Worm (Caenorhabditis elegans) whole organism, L1 larva: ENCODE measurements around the gene ZK994.6.

Experiments
- C16A3.4 ChIP-seq: fragments of 150-350 bp; optimal IDR thresholded peaks from 2 replicates; lab custom pipeline; 2014; ENCODE audit warnings: missing biosample characterization, missing genetic modification characterization
- C34B4.2 ChIP-seq: sonication (generic microtip); optimal IDR thresholded peaks from 2 replicates; lab custom pipeline; 2017; ENCODE audit warnings: mild to moderate bottlenecking, missing genetic modification characterization, missing compliant biosample characterization
- aha-1 ChIP-seq: fragments of 150-350 bp; optimal IDR thresholded peaks from 2 replicates; lab custom pipeline; 2014; ENCODE audit warnings: missing biosample characterization, missing genetic modification characterization
- alr-1 ChIP-seq: fragments of 200-800 bp; sonication (Bioruptor generic); optimal IDR thresholded peaks from 2 replicates; lab custom pipeline; 2018; ENCODE audit warnings: borderline replicate concordance, mild to moderate bottlenecking, missing genetic modification characterization, missing compliant biosample characterization
- ama-1 ChIP-seq: fragments of 150-350 bp; optimal IDR thresholded peaks from 2 replicates; lab custom pipeline; 2014
- blmp-1 ChIP-seq: fragments of 150-350 bp; optimal IDR thresholded peaks from 2 replicates; lab custom pipeline; 2014; ENCODE audit warnings: missing biosample characterization, missing genetic modification characterization
- ceh-63 ChIP-seq: fragments of 200-800 bp; sonication (Bioruptor generic); optimal IDR thresholded peaks from 2 replicates; lab custom pipeline; 2018; ENCODE audit warnings: mild to moderate bottlenecking, missing genetic modification characterization, missing compliant biosample characterization
- ceh-8 ChIP-seq: fragments of 200-800 bp; sonication (Bioruptor generic); optimal IDR thresholded peaks from 2 replicates; lab custom pipeline; 2018; ENCODE audit warnings: mild to moderate bottlenecking, missing genetic modification characterization, moderate library complexity, missing compliant biosample characterization
- ceh-82 ChIP-seq, 3 experiments: fragments of 150-350 bp in 1 of 3; sonication (generic microtip) in 2 of 3; optimal IDR thresholded peaks; 2 replicates each; lab custom pipeline; 2014 to 2017; ENCODE audit warnings: missing biosample characterization in 3 of 3, missing genetic modification characterization in 3 of 3
- ceh-88 ChIP-seq: fragments of 200-800 bp; sonication (Bioruptor generic); IDR thresholded peaks from 2 replicates; pipeline ENCODE4 v1.3.6; 2022; ENCODE audit warnings: missing genetic modification characterization, missing compliant biosample characterization
- dpl-1 ChIP-seq, 3 experiments: fragments of 150-350 bp in 2 of 3; sonication (generic microtip) in 1 of 3; optimal IDR thresholded peaks; 2 replicates each; lab custom pipeline; 2014 to 2017; ENCODE audit warnings: missing biosample characterization in 3 of 3, missing genetic modification characterization in 3 of 3, missing genetic modification reagents in 3 of 3
- dsc-1 ChIP-seq: sonication (generic microtip); optimal IDR thresholded peaks from 2 replicates; lab custom pipeline; 2016; ENCODE audit warnings: mild to moderate bottlenecking, missing genetic modification characterization, missing compliant biosample characterization
- efl-1 ChIP-seq, 4 experiments: fragments of 150-350 bp; optimal IDR thresholded peaks in 3 of 4; peaks in 1 of 4; 1 replicate in 1 of 4; 2 replicates in 3 of 4; lab custom pipeline; 2014; ENCODE audit warnings: missing biosample characterization in 2 of 4, missing genetic modification characterization in 2 of 4, missing genetic modification reagents in 2 of 4
- efl-3 ChIP-seq: fragments of 200-800 bp; sonication (Bioruptor generic); optimal IDR thresholded peaks from 2 replicates; lab custom pipeline; 2018; ENCODE audit warnings: mild to moderate bottlenecking, missing genetic modification characterization, missing compliant biosample characterization
- egl-27 ChIP-seq, 2 experiments: fragments of 150-350 bp in 1 of 2; sonication (generic microtip); optimal IDR thresholded peaks; 3 replicates each; lab custom pipeline; 2017 to 2018; ENCODE audit warnings: missing biosample characterization in 2 of 2, missing genetic modification characterization in 2 of 2, missing genetic modification reagents in 2 of 2
- elt-2 ChIP-seq: sonication (generic microtip); optimal IDR thresholded peaks from 2 replicates; lab custom pipeline; 2016; ENCODE audit warnings: missing genetic modification characterization, mild to moderate bottlenecking, inconsistent platforms, missing compliant biosample characterization, missing genetic modification reagents
- elt-3 ChIP-seq, 6 experiments: fragments of 150-350 bp in 1 of 6; sonication (generic microtip); optimal IDR thresholded peaks; 2 replicates each; lab custom pipeline; 2017 to 2018; ENCODE audit warnings: missing biosample characterization in 6 of 6, missing genetic modification characterization in 6 of 6, inconsistent platforms in 1 of 6
- ets-5 ChIP-seq: fragments of 200-800 bp; sonication (Bioruptor generic); IDR thresholded peaks from 2 replicates; pipeline ENCODE4 v1.3.6; 2022; ENCODE audit warnings: missing genetic modification characterization, missing compliant biosample characterization
- fkh-8 ChIP-seq: sonication (generic microtip); optimal IDR thresholded peaks from 2 replicates; lab custom pipeline; 2016; ENCODE audit warnings: mild to moderate bottlenecking, missing genetic modification characterization, missing compliant biosample characterization
- fos-1 ChIP-seq: fragments of 150-350 bp; optimal IDR thresholded peaks from 2 replicates; lab custom pipeline; 2014; ENCODE audit warnings: missing biosample characterization, missing genetic modification characterization
- hlh-17 ChIP-seq: fragments of 200-800 bp; sonication (Bioruptor generic); optimal IDR thresholded peaks from 2 replicates; lab custom pipeline; 2018; ENCODE audit warnings: missing genetic modification characterization, mild to moderate bottlenecking, missing compliant biosample characterization, moderate library complexity, borderline replicate concordance
- hlh-4 ChIP-seq: sonication (generic microtip); optimal IDR thresholded peaks from 2 replicates; lab custom pipeline; 2016; ENCODE audit warnings: mild to moderate bottlenecking, missing genetic modification characterization, missing compliant biosample characterization
- irx-1 ChIP-seq: sonication (generic microtip); optimal IDR thresholded peaks from 2 replicates; lab custom pipeline; 2016; ENCODE audit warnings: missing genetic modification characterization, missing compliant biosample characterization
- isw-1 ChIP-seq: fragments of 200-800 bp; sonication (Bioruptor generic); IDR thresholded peaks from 2 replicates; pipeline ENCODE4 v1.3.6; 2022; ENCODE audit warnings: missing genetic modification characterization, missing compliant biosample characterization
- jun-1 ChIP-seq: fragments of 150-350 bp; optimal IDR thresholded peaks from 2 replicates; lab custom pipeline; 2014; ENCODE audit warnings: missing biosample characterization, missing genetic modification reagents, missing genetic modification characterization
- lin-13 ChIP-seq: fragments of 150-350 bp; optimal IDR thresholded peaks from 2 replicates; lab custom pipeline; 2014; ENCODE audit warnings: missing biosample characterization, missing genetic modification reagents, missing genetic modification characterization
- lin-14 ChIP-seq: fragments of 200-800 bp; sonication (Bioruptor generic); optimal IDR thresholded peaks from 2 replicates; lab custom pipeline; 2018; ENCODE audit warnings: mild to moderate bottlenecking, missing genetic modification characterization, moderate library complexity, missing compliant biosample characterization
- lin-35 ChIP-seq, 2 experiments: fragments of 150-350 bp; optimal IDR thresholded peaks; 2 replicates each; lab custom pipeline; 2014; ENCODE audit warnings: missing biosample characterization in 2 of 2, missing genetic modification characterization in 2 of 2, missing genetic modification reagents in 2 of 2
- lsy-2 ChIP-seq, 2 experiments: fragments of 150-350 bp; optimal IDR thresholded peaks; 2 replicates each; lab custom pipeline; 2014; ENCODE audit warnings: missing biosample characterization in 2 of 2, missing genetic modification characterization in 2 of 2
- mdl-1 ChIP-seq, 2 experiments: fragments of 150-350 bp; optimal IDR thresholded peaks; 2 replicates each; lab custom pipeline; 2014 to 2017; ENCODE audit warnings: missing biosample characterization in 2 of 2, missing genetic modification characterization in 2 of 2, inconsistent platforms in 1 of 2
- mef-2 ChIP-seq: fragments of 150-350 bp; optimal IDR thresholded peaks from 2 replicates; lab custom pipeline; 2014; ENCODE audit warnings: missing biosample characterization, missing genetic modification characterization
- mep-1 ChIP-seq: fragments of 150-350 bp; optimal IDR thresholded peaks from 2 replicates; lab custom pipeline; 2014; ENCODE audit warnings: missing biosample characterization, missing genetic modification characterization
- nhr-19 ChIP-seq: fragments of 200-800 bp; sonication (Bioruptor generic); conservative IDR thresholded peaks from 2 replicates; pipeline ENCODE4 v1.3.6; 2022; ENCODE audit warnings: missing genetic modification characterization, missing compliant biosample characterization
- nhr-20 ChIP-seq: sonication (generic microtip); optimal IDR thresholded peaks from 2 replicates; lab custom pipeline; 2016; ENCODE audit warnings: mild to moderate bottlenecking, missing genetic modification characterization, missing compliant biosample characterization
- nhr-237 ChIP-seq: fragments of 150-350 bp; optimal IDR thresholded peaks from 2 replicates; lab custom pipeline; 2014; ENCODE audit warnings: missing biosample characterization, missing genetic modification characterization
- nhr-47 ChIP-seq: sonication (generic microtip); optimal IDR thresholded peaks from 2 replicates; lab custom pipeline; 2016; ENCODE audit warnings: mild to moderate bottlenecking, missing genetic modification characterization, moderate library complexity, missing compliant biosample characterization
- nhr-90 ChIP-seq: sonication (generic microtip); optimal IDR thresholded peaks from 2 replicates; lab custom pipeline; 2016; ENCODE audit warnings: mild to moderate bottlenecking, missing genetic modification characterization, missing compliant biosample characterization; ENCODE audit not compliant: poor library complexity
- pax-3 ChIP-seq: fragments of 200-800 bp; sonication (Bioruptor generic); optimal IDR thresholded peaks from 2 replicates; lab custom pipeline; 2018; ENCODE audit warnings: mild to moderate bottlenecking, missing genetic modification characterization, moderate library complexity, missing compliant biosample characterization
- rnt-1 ChIP-seq: sonication (generic microtip); optimal IDR thresholded peaks from 2 replicates; lab custom pipeline; 2016; ENCODE audit warnings: mild to moderate bottlenecking, missing genetic modification characterization, moderate library complexity, missing compliant biosample characterization
- skn-1 ChIP-seq: fragments of 150-350 bp; optimal IDR thresholded peaks from 2 replicates; lab custom pipeline; 2014; ENCODE audit warnings: missing biosample characterization, missing genetic modification characterization
- snu-23 ChIP-seq: sonication (generic microtip); optimal IDR thresholded peaks from 2 replicates; lab custom pipeline; 2016; ENCODE audit warnings: missing genetic modification characterization, missing compliant biosample characterization
- sox-4 ChIP-seq: sonication (generic microtip); optimal IDR thresholded peaks from 2 replicates; lab custom pipeline; 2016; ENCODE audit warnings: missing genetic modification characterization, missing compliant biosample characterization
- sptf-1 ChIP-seq: fragments of 150-350 bp; optimal IDR thresholded peaks from 2 replicates; lab custom pipeline; 2014; ENCODE audit warnings: missing biosample characterization, missing genetic modification characterization
- sup-37 ChIP-seq: fragments of 200-800 bp; sonication (Bioruptor generic); optimal IDR thresholded peaks from 2 replicates; lab custom pipeline; 2018; ENCODE audit warnings: mild to moderate bottlenecking, missing genetic modification characterization, missing compliant biosample characterization
- swsn-7 ChIP-seq: sonication (generic microtip); optimal IDR thresholded peaks from 2 replicates; lab custom pipeline; 2016; ENCODE audit warnings: missing genetic modification characterization, missing compliant biosample characterization
- tbx-2 ChIP-seq: sonication (generic microtip); optimal IDR thresholded peaks from 2 replicates; lab custom pipeline; 2016; ENCODE audit warnings: missing genetic modification characterization, missing compliant biosample characterization
- tlp-1 ChIP-seq: fragments of 150-350 bp; optimal IDR thresholded peaks from 2 replicates; lab custom pipeline; 2014; ENCODE audit warnings: missing biosample characterization, missing genetic modification characterization
- unc-62 ChIP-seq: fragments of 150-350 bp; optimal IDR thresholded peaks from 2 replicates; lab custom pipeline; 2014; ENCODE audit warnings: missing biosample characterization, missing genetic modification reagents, missing genetic modification characterization
- unc-86 ChIP-seq: sonication (generic microtip); optimal IDR thresholded peaks from 2 replicates; lab custom pipeline; 2016; ENCODE audit warnings: missing genetic modification characterization, missing compliant biosample characterization
- unc-98 ChIP-seq: fragments of 200-800 bp; sonication (Bioruptor generic); IDR thresholded peaks from 2 replicates; pipeline ENCODE4 v1.3.6; 2022; ENCODE audit warnings: missing genetic modification characterization, missing compliant biosample characterization
- zag-1 ChIP-seq: fragments of 150-350 bp; optimal IDR thresholded peaks from 2 replicates; lab custom pipeline; 2014; ENCODE audit warnings: missing biosample characterization, missing genetic modification characterization
- ztf-4 ChIP-seq: fragments of 150-350 bp; optimal IDR thresholded peaks from 2 replicates; lab custom pipeline; 2014; ENCODE audit warnings: missing biosample characterization, missing genetic modification characterization

Gene ZK994.6

ce11 chrV:8462074-8462473, 45.1 kb downstream of the ZK994.6 start, which contains the start of the genes dnj-22 and natc-1 (continued):
- TF ChIP-seq nhr-90 (peak; percentile 81), egl-27 (tag; optimal IDR thresholded peaks at IDR 0.05; lab: Kevin White, UChicago) (no peak), elt-3 (tag; optimal IDR thresholded peaks at IDR 0.05; lab: Kevin White, UChicago) (peak in 2 of 6 experiments; percentile 82 to 88), sptf-1 (no peak), lin-35 (GFP tag; optimal IDR thresholded peaks at IDR 0.05; lab: Kevin White, UChicago) (peak; percentile 83 to 89), alr-1 (tag; lab: Kevin White, UChicago) (no peak), blmp-1 (peak; percentile 81), ceh-63 (GFP tag; lab: Kevin White, UChicago) (no peak), aha-1 (tag; lab: Kevin White, UChicago) (no peak), sox-4 (tag; lab: Kevin White, UChicago) (peak; percentile 57), swsn-7 (tag; lab: Kevin White, UChicago) (peak; percentile 85), zag-1 (no peak), tlp-1 (tag; lab: Kevin White, UChicago) (no peak), pax-3 (no peak), isw-1 (GFP tag; lab: Robert Waterston, UW) (peak; percentile 74), unc-62 (no peak), unc-98 (GFP tag; lab: Robert Waterston, UW) (peak; percentile 24; the same call in 1 of the 2 replicates), dsc-1 (tag; lab: Kevin White, UChicago) (peak; percentile 74), sup-37 (GFP tag; lab: Kevin White, UChicago) (peak; percentile 11), hlh-17 (GFP tag; lab: Kevin White, UChicago) (no peak), ceh-88 (GFP tag; lab: Robert Waterston, UW) (peak; percentile 58; the same call in 1 of the 2 replicates), hlh-4 (tag; lab: Kevin White, UChicago) (no peak), nhr-47 (tag; lab: Kevin White, UChicago) (peak; percentile 88), snu-23 (peak; percentile 94), lin-13 (peak; percentile 65), efl-3 (no peak), unc-86 (tag; lab: Kevin White, UChicago) (peak; percentile 74), tbx-2 (tag; lab: Kevin White, UChicago) (peak; percentile 80), jun-1 (tag; lab: Kevin White, UChicago) (peak; percentile 56), ama-1 (lab: Kevin White, UChicago) (no peak), efl-1 (optimal IDR thresholded peaks at IDR 0.05; lab: Kevin White, UChicago) (peak; percentile 82 to 83), efl-1 (GFP tag; optimal IDR thresholded peaks at IDR 0.05 in 1 of 2; lab: Kevin White, UChicago) (peak; percentile 77 to 97), skn-1 (tag; lab: Kevin White, UChicago) (peak; percentile 73), nhr-19 (peak; percentile 82), nhr-20 (tag; lab: Kevin White, UChicago) (peak; percentile 88), irx-1 (tag; lab: Kevin White, UChicago) (peak; percentile 66), C16A3.4 (tag; lab: Kevin White, UChicago) (peak; percentile 96), ztf-4 (tag; lab: Kevin White, UChicago) (peak; percentile 63), rnt-1 (tag; lab: Kevin White, UChicago) (peak; percentile 75), nhr-237 (tag; lab: Kevin White, UChicago) (no peak), elt-2 (tag; lab: Kevin White, UChicago) (peak; percentile 44), mdl-1 (tag; optimal IDR thresholded peaks at IDR 0.05; lab: Kevin White, UChicago) (peak in 1 of 2 experiments; percentile 50), lin-14 (GFP tag; lab: Kevin White, UChicago) (peak; percentile 86), ets-5 (GFP tag; lab: Robert Waterston, UW) (no peak), C34B4.2 (tag; lab: Kevin White, UChicago) (no peak), ceh-82 (tag; optimal IDR thresholded peaks at IDR 0.05; lab: Kevin White, UChicago) (peak; percentile 79 to 87 (median 84)), ceh-8 (GFP tag; lab: Kevin White, UChicago) (no peak), fkh-8 (tag; lab: Kevin White, UChicago) (peak; percentile 64), dpl-1 (GFP tag; optimal IDR thresholded peaks at IDR 0.05; lab: Kevin White, UChicago) (peak; percentile 73 to 83 (median 79)), mep-1 (tag; lab: Kevin White, UChicago) (peak; percentile 93), lsy-2 (tag; optimal IDR thresholded peaks at IDR 0.05; lab: Kevin White, UChicago) (peak; percentile 89 to 93), mef-2 (tag; lab: Kevin White, UChicago) (no peak), fos-1 (peak; percentile 77)
